Fruit fly (Drosophila melanogaster) whole organism, embryonic: Measurements from ENCODE around the gene AstC.

Experiments
- Ada2b ChIP-seq: fragments of 200-800 bp; sonication (Bioruptor generic); IDR thresholded peaks from 2 replicates; pipeline ENCODE4 v1.3.6; 2022; ENCODE audit warnings: missing biosample characterization, missing genetic modification characterization
- Asciz ChIP-seq: fragments of 200-800 bp; sonication (Bioruptor generic); optimal IDR thresholded peaks from 2 replicates; lab custom pipeline; 2017; ENCODE audit warnings: missing biosample characterization, mild to moderate bottlenecking, missing genetic modification characterization, missing genetic modification reagents
- Atf-2 ChIP-seq: fragments of 200-800 bp; sonication (Bioruptor generic); optimal IDR thresholded peaks from 2 replicates; lab custom pipeline; 2016; ENCODE audit warnings: missing biosample characterization, missing genetic modification characterization
- CG10274 ChIP-seq: fragments of 200-800 bp; sonication (Bioruptor generic); optimal IDR thresholded peaks from 3 replicates; lab custom pipeline; 2017; ENCODE audit warnings: missing biosample characterization, mild to moderate bottlenecking, missing genetic modification characterization
- CG10565 ChIP-seq: fragments of 200-800 bp; sonication (Bioruptor generic); optimal IDR thresholded peaks from 3 replicates; lab custom pipeline; 2016; ENCODE audit warnings: missing biosample characterization, mild to moderate bottlenecking, missing genetic modification characterization
- CG11093 ChIP-seq: fragments of 200-800 bp; sonication (Bioruptor generic); IDR thresholded peaks from 3 replicates; pipeline ENCODE4 v1.3.6; 2022; ENCODE audit warnings: missing biosample characterization, missing genetic modification characterization
- CG11247 ChIP-seq: fragments of 200-800 bp; sonication (Bioruptor generic); IDR thresholded peaks from 2 replicates; pipeline ENCODE4 v1.3.6; 2022; ENCODE audit warnings: missing biosample characterization, missing genetic modification characterization
- CG11696 ChIP-seq: fragments of 200-800 bp; sonication (Bioruptor generic); IDR thresholded peaks from 2 replicates; pipeline ENCODE4 v1.3.6; 2022; ENCODE audit warnings: missing biosample characterization, missing genetic modification characterization
- CG13424 ChIP-seq: fragments of 200-800 bp; sonication (Bioruptor generic); optimal IDR thresholded peaks from 2 replicates; lab custom pipeline; 2019; ENCODE audit warnings: missing biosample characterization, mild to moderate bottlenecking, missing genetic modification characterization, moderate library complexity
- CG1647 ChIP-seq: fragments of 200-800 bp; sonication (Bioruptor generic); optimal IDR thresholded peaks from 3 replicates; lab custom pipeline; 2016; ENCODE audit warnings: missing biosample characterization, missing genetic modification characterization
- CG16815 ChIP-seq: fragments of 200-800 bp; sonication (Bioruptor generic); optimal IDR thresholded peaks from 3 replicates; lab custom pipeline; 2017; ENCODE audit warnings: missing biosample characterization, mild to moderate bottlenecking, missing genetic modification characterization
- CG17568 ChIP-seq: fragments of 200-800 bp; sonication (Bioruptor generic); optimal IDR thresholded peaks from 2 replicates; lab custom pipeline; 2018; ENCODE audit warnings: missing biosample characterization, mild to moderate bottlenecking, missing genetic modification characterization, moderate library complexity
- CG18476 ChIP-seq: fragments of 200-800 bp; sonication (Bioruptor generic); optimal IDR thresholded peaks from 2 replicates; lab custom pipeline; 2016; ENCODE audit warnings: missing biosample characterization, mild to moderate bottlenecking, missing genetic modification characterization
- CG30020 ChIP-seq: fragments of 200-800 bp; optimal IDR thresholded peaks from 2 replicates; lab custom pipeline; 2019; ENCODE audit warnings: missing biosample characterization, mild to moderate bottlenecking, missing genetic modification characterization, moderate library complexity
- CG4282 ChIP-seq: fragments of 200-800 bp; sonication (Bioruptor generic); optimal IDR thresholded peaks from 2 replicates; lab custom pipeline; 2016; ENCODE audit warnings: missing biosample characterization, missing genetic modification characterization
- CG6272 ChIP-seq: fragments of 200-800 bp; sonication (Bioruptor generic); IDR thresholded peaks from 2 replicates; pipeline ENCODE4 v1.3.6; 2022; ENCODE audit warnings: missing biosample characterization, missing genetic modification characterization
- CG7372 ChIP-seq: fragments of 200-800 bp; sonication (Bioruptor generic); IDR thresholded peaks from 2 replicates; pipeline ENCODE4 v1.3.6; 2022; ENCODE audit warnings: missing biosample characterization, missing genetic modification characterization
- CoRest ChIP-seq: fragments of 200-800 bp; sonication (Bioruptor generic); optimal IDR thresholded peaks from 3 replicates; lab custom pipeline; 2018; ENCODE audit warnings: missing biosample characterization, mild to moderate bottlenecking, missing genetic modification characterization, moderate library complexity
- HmgD ChIP-seq: fragments of 200-800 bp; sonication (Bioruptor generic); optimal IDR thresholded peaks from 3 replicates; lab custom pipeline; 2016; ENCODE audit warnings: missing biosample characterization, missing genetic modification characterization
- MESR4 ChIP-seq: fragments of 200-800 bp; sonication (Bioruptor generic); optimal IDR thresholded peaks from 2 replicates; lab custom pipeline; 2018; ENCODE audit warnings: missing biosample characterization, mild to moderate bottlenecking, missing genetic modification characterization, moderate library complexity
- Neu2 ChIP-seq: fragments of 200-800 bp; sonication (Bioruptor generic); optimal IDR thresholded peaks from 3 replicates; lab custom pipeline; 2016; ENCODE audit warnings: missing biosample characterization, missing genetic modification characterization, borderline replicate concordance
- Oaz ChIP-seq: fragments of 200-800 bp; sonication (Bioruptor generic); IDR thresholded peaks from 2 replicates; pipeline ENCODE4 v1.3.6; 2022; ENCODE audit warnings: missing biosample characterization, missing genetic modification characterization
- Taf1 ChIP-seq: fragments of 200-800 bp; sonication (Bioruptor generic); IDR thresholded peaks from 2 replicates; pipeline ENCODE4 v1.3.6; 2022; ENCODE audit warnings: missing biosample characterization, missing genetic modification characterization
- amos ChIP-seq: fragments of 200-800 bp; sonication (Bioruptor generic); IDR thresholded peaks from 2 replicates; pipeline ENCODE4 v1.3.6; 2022; ENCODE audit warnings: missing biosample characterization, missing genetic modification characterization; ENCODE audit not compliant: partially characterized antibody
- ara ChIP-seq: fragments of 200-800 bp; sonication (Bioruptor generic); IDR thresholded peaks from 2 replicates; pipeline ENCODE4 v1.3.6; 2022; ENCODE audit warnings: missing biosample characterization, missing genetic modification characterization
- cad ChIP-seq: fragments of >200 bp; optimal IDR thresholded peaks from 2 replicates; lab custom pipeline; 2017; ENCODE audit warnings: missing biosample characterization, missing genetic modification characterization
- chm ChIP-seq: fragments of 200-800 bp; sonication (Bioruptor generic); IDR thresholded peaks from 2 replicates; pipeline ENCODE4 v1.3.6; 2022; ENCODE audit warnings: missing biosample characterization, missing genetic modification characterization
- chn ChIP-seq: fragments of 200-800 bp; sonication (Bioruptor generic); optimal IDR thresholded peaks from 2 replicates; lab custom pipeline; 2016; ENCODE audit warnings: missing biosample characterization, missing genetic modification characterization
- crp ChIP-seq, 2 experiments: fragments of 200-800 bp; sonication (Bioruptor generic); optimal IDR thresholded peaks; 2 replicates in 1 of 2; 3 replicates in 1 of 2; lab custom pipeline; 2017; ENCODE audit warnings: missing biosample characterization in 2 of 2, missing genetic modification characterization in 2 of 2, mild to moderate bottlenecking in 1 of 2, moderate library complexity in 1 of 2
- danr ChIP-seq: fragments of 200-800 bp; sonication (Bioruptor generic); IDR thresholded peaks from 2 replicates; pipeline ENCODE4 v1.3.6; 2022; ENCODE audit warnings: missing biosample characterization, missing genetic modification characterization
- en ChIP-seq: fragments of 200-800 bp; sonication (Bioruptor generic); optimal IDR thresholded peaks from 2 replicates; lab custom pipeline; 2016; ENCODE audit warnings: missing biosample characterization, missing genetic modification characterization
- eve ChIP-seq, 2 experiments: fragments of >200 bp; optimal IDR thresholded peaks; 2 replicates each; lab custom pipeline; 2017; ENCODE audit warnings: missing biosample characterization in 2 of 2, missing genetic modification characterization in 2 of 2
- gce ChIP-seq: fragments of 200-800 bp; sonication (Bioruptor generic); IDR thresholded peaks from 3 replicates; pipeline ENCODE4 v1.3.6; 2022; ENCODE audit warnings: missing biosample characterization, missing genetic modification characterization
- ham ChIP-seq: fragments of 200-800 bp; sonication (Bioruptor generic); IDR thresholded peaks from 2 replicates; pipeline ENCODE4 v1.3.6; 2022; ENCODE audit warnings: missing biosample characterization, missing genetic modification characterization
- hbn ChIP-seq: fragments of 200-800 bp; sonication (Bioruptor generic); IDR thresholded peaks from 2 replicates; pipeline ENCODE4 v1.3.6; 2022; ENCODE audit warnings: missing biosample characterization, missing genetic modification characterization; ENCODE audit not compliant: partially characterized antibody
- oc ChIP-seq: fragments of 200-800 bp; sonication (Bioruptor generic); optimal IDR thresholded peaks from 2 replicates; lab custom pipeline; 2018; ENCODE audit warnings: missing biosample characterization, mild to moderate bottlenecking, missing genetic modification characterization, moderate library complexity
- peb ChIP-seq: fragments of 200-800 bp; sonication (Bioruptor generic); IDR thresholded peaks from 2 replicates; pipeline ENCODE4 v1.3.6; 2022; ENCODE audit warnings: missing biosample characterization, missing genetic modification characterization
- sens-2 ChIP-seq: fragments of 200-800 bp; sonication (Bioruptor generic); IDR thresholded peaks from 2 replicates; pipeline ENCODE4 v1.3.6; 2022; ENCODE audit warnings: missing biosample characterization, missing genetic modification characterization
- slou ChIP-seq: fragments of 200-800 bp; sonication (Bioruptor generic); optimal IDR thresholded peaks from 3 replicates; lab custom pipeline; 2016; ENCODE audit warnings: missing biosample characterization, missing genetic modification characterization
- slp2 ChIP-seq: fragments of 200-800 bp; sonication (Bioruptor generic); optimal IDR thresholded peaks from 2 replicates; lab custom pipeline; 2016; ENCODE audit warnings: missing biosample characterization, missing genetic modification characterization
- ssp ChIP-seq: fragments of 200-800 bp; sonication (Bioruptor generic); IDR thresholded peaks from 2 replicates; pipeline ENCODE4 v1.3.6; 2022; ENCODE audit warnings: missing biosample characterization, missing genetic modification characterization
- stc ChIP-seq: fragments of 200-800 bp; sonication (Bioruptor generic); IDR thresholded peaks from 2 replicates; pipeline ENCODE4 v1.3.6; 2022; ENCODE audit warnings: missing biosample characterization, missing genetic modification characterization
- tap ChIP-seq: fragments of 200-800 bp; optimal IDR thresholded peaks from 3 replicates; lab custom pipeline; 2019; ENCODE audit warnings: missing biosample characterization, mild to moderate bottlenecking, missing genetic modification characterization, moderate library complexity
- ttk ChIP-seq: fragments of 200-800 bp; sonication (Bioruptor generic); IDR thresholded peaks from 2 replicates; pipeline ENCODE4 v2.1.2; 2022; ENCODE audit warnings: missing biosample characterization, missing genetic modification characterization
- unpg ChIP-seq: fragments of 200-800 bp; sonication (Bioruptor generic); optimal IDR thresholded peaks from 3 replicates; lab custom pipeline; 2018; ENCODE audit warnings: missing biosample characterization, mild to moderate bottlenecking, missing genetic modification characterization, moderate library complexity
- vnd ChIP-seq: fragments of 200-800 bp; sonication (Bioruptor generic); IDR thresholded peaks from 3 replicates; pipeline ENCODE4 v1.3.6; 2022; ENCODE audit warnings: missing biosample characterization, missing genetic modification characterization; ENCODE audit not compliant: partially characterized antibody
- vvl ChIP-seq: fragments of 200-800 bp; sonication (Bioruptor generic); IDR thresholded peaks from 2 replicates; pipeline ENCODE4 v1.3.6; 2022; ENCODE audit warnings: missing biosample characterization, missing genetic modification characterization
- zf30C ChIP-seq: fragments of 200-800 bp; sonication (Bioruptor generic); optimal IDR thresholded peaks from 3 replicates; lab custom pipeline; 2018; ENCODE audit warnings: missing biosample characterization, mild to moderate bottlenecking, missing genetic modification characterization
- zfh1 ChIP-seq: fragments of 200-800 bp; sonication (Bioruptor generic); IDR thresholded peaks from 3 replicates; pipeline ENCODE4 v1.3.6; 2022; ENCODE audit warnings: missing biosample characterization, missing genetic modification characterization

Gene AstC

dm6 chr2L:11057333-11058110, 23.7 kb downstream of the AstC start (continued):
- TF ChIP-seq ham (GFP tag; lab: Robert Waterston, UW) = no peak; the same call in 1 of the 2 replicates
- peak; percentile 70 for TF ChIP-seq oc (tag; lab: Kevin White, UChicago)
- no peak for TF ChIP-seq zf30C (GFP tag; lab: Kevin White, UChicago)
- no peak; the same call in 1 of the 2 replicates for TF ChIP-seq CG11696 (GFP tag; lab: Robert Waterston, UW)
- TF ChIP-seq Ada2b (GFP tag; lab: Robert Waterston, UW) = peak; percentile 64
- peak; percentile 80 for TF ChIP-seq unpg (GFP tag; lab: Kevin White, UChicago)
- peak; percentile 83 for TF ChIP-seq CG16815 (GFP tag; lab: Kevin White, UChicago)
- TF ChIP-seq crp (GFP tag; optimal IDR thresholded peaks at IDR 0.05; lab: Kevin White, UChicago) = peak in 1 of 2 experiments; percentile 46
- TF ChIP-seq CG10565 (GFP tag; lab: Kevin White, UChicago) = no peak
- peak; percentile 77 for TF ChIP-seq chn
- no peak for TF ChIP-seq CG18476 (GFP tag; lab: Kevin White, UChicago)
- TF ChIP-seq tap (tag; lab: Kevin White, UChicago) = peak; percentile 47
- TF ChIP-seq CG30020 = peak; percentile 40
- TF ChIP-seq CG1647 (GFP tag; lab: Kevin White, UChicago) = peak; percentile 23
- TF ChIP-seq slp2 (GFP tag; lab: Kevin White, UChicago) = peak; percentile 77
- TF ChIP-seq CG17568 (GFP tag; lab: Kevin White, UChicago) = peak; percentile 72
- peak; percentile 52; the same call in 1 of the 2 replicates for TF ChIP-seq ara (GFP tag; lab: Robert Waterston, UW)
- TF ChIP-seq Asciz (GFP tag; lab: Kevin White, UChicago) = peak; percentile 58
- TF ChIP-seq sens-2 = no peak
- TF ChIP-seq CG11247 (GFP tag; lab: Robert Waterston, UW) = peak; percentile 72
- TF ChIP-seq CG11093 (GFP tag; lab: Robert Waterston, UW) = peak; percentile 55; the same call in 2 of the 3 replicates
- TF ChIP-seq HmgD (GFP tag; lab: Kevin White, UChicago) = no peak
- TF ChIP-seq vnd (GFP tag; lab: Robert Waterston, UW) = no peak
- TF ChIP-seq CG7372 (GFP tag; lab: Robert Waterston, UW) = peak; percentile 58
- TF ChIP-seq ssp (GFP tag; lab: Robert Waterston, UW) = peak; percentile 72
- TF ChIP-seq cad (GFP tag; lab: Kevin White, UChicago) = no peak
- TF ChIP-seq Atf-2 (GFP tag; lab: Kevin White, UChicago) = no peak
- no peak for TF ChIP-seq Neu2 (GFP tag; lab: Kevin White, UChicago)
- peak; percentile 43 for TF ChIP-seq peb (GFP tag; lab: Robert Waterston, UW)
- peak; percentile 61 for TF ChIP-seq stc (GFP tag; lab: Robert Waterston, UW)
- TF ChIP-seq Oaz (GFP tag; lab: Robert Waterston, UW) = peak; percentile 35; the same call in 1 of the 2 replicates
- TF ChIP-seq ttk (GFP tag; lab: Robert Waterston, UW) = peak; percentile 72
- TF ChIP-seq amos = no peak; the same call in 1 of the 2 replicates
- no peak for TF ChIP-seq slou (GFP tag; lab: Kevin White, UChicago)
- TF ChIP-seq en (GFP tag; lab: Kevin White, UChicago) = no peak
- no peak for TF ChIP-seq CG6272 (GFP tag; lab: Robert Waterston, UW)
- peak; percentile 50; the same call in 1 of the 3 replicates for TF ChIP-seq gce (GFP tag; lab: Robert Waterston, UW)
- TF ChIP-seq CoRest (tag; lab: Kevin White, UChicago) = peak; percentile 79
- TF ChIP-seq chm (GFP tag; lab: Robert Waterston, UW) = peak; percentile 22
- TF ChIP-seq eve (GFP tag; optimal IDR thresholded peaks at IDR 0.05; lab: Kevin White, UChicago) = peak in 1 of 2 experiments; percentile 85
- TF ChIP-seq CG4282 (GFP tag; lab: Kevin White, UChicago) = peak; percentile 21
- TF ChIP-seq CG13424 (tag; lab: Kevin White, UChicago) = peak; percentile 73
- no peak for TF ChIP-seq MESR4 (GFP tag; lab: Kevin White, UChicago)
- TF ChIP-seq Taf1 (GFP tag; lab: Robert Waterston, UW) = peak; percentile 45; the same call in 1 of the 2 replicates
- TF ChIP-seq hbn (GFP tag; lab: Robert Waterston, UW) = no peak
- TF ChIP-seq zfh1 = peak; percentile 68; the same call in 2 of the 3 replicates
- peak; percentile 44; the same call in 1 of the 2 replicates for TF ChIP-seq danr (GFP tag; lab: Robert Waterston, UW)
- TF ChIP-seq vvl (GFP tag; lab: Robert Waterston, UW) = peak; percentile 67; the same call in 1 of the 2 replicates
- TF ChIP-seq CG10274 (GFP tag; lab: Kevin White, UChicago) = no peak
